Worm (Caenorhabditis elegans) whole organism, mixed stage, embryonic: ENCODE results near the gene srbc-31.

Experiments used
- M03D4.4 ChIP-seq: sonication (generic microtip); optimal IDR thresholded peaks from 2 replicates; lab custom pipeline; 2017; ENCODE audit warnings: mild to moderate bottlenecking, missing genetic modification characterization, missing compliant biosample characterization
- bed-3 ChIP-seq: fragments of 200-800 bp; sonication (Bioruptor generic); optimal IDR thresholded peaks from 3 replicates; lab custom pipeline; 2018; ENCODE audit warnings: mild to moderate bottlenecking, missing genetic modification characterization, moderate library complexity, missing compliant biosample characterization
- blmp-1 ChIP-seq: fragments of 150-350 bp; optimal IDR thresholded peaks from 2 replicates; lab custom pipeline; 2014; ENCODE audit warnings: missing biosample characterization, missing genetic modification characterization
- ceh-39 ChIP-seq: fragments of 150-350 bp; optimal IDR thresholded peaks from 2 replicates; lab custom pipeline; 2014; ENCODE audit warnings: missing biosample characterization, missing genetic modification characterization
- ceh-43 ChIP-seq: fragments of 200-800 bp; sonication (Bioruptor generic); optimal IDR thresholded peaks from 2 replicates; lab custom pipeline; 2018; ENCODE audit warnings: mild to moderate bottlenecking, missing genetic modification characterization, moderate library complexity, missing compliant biosample characterization
- ceh-83 ChIP-seq: fragments of 200-800 bp; sonication (Bioruptor generic); optimal IDR thresholded peaks from 2 replicates; lab custom pipeline; 2018; ENCODE audit warnings: mild to moderate bottlenecking, missing genetic modification characterization, missing compliant biosample characterization
- ces-1 ChIP-seq: fragments of 150-350 bp; optimal IDR thresholded peaks from 2 replicates; lab custom pipeline; 2014; ENCODE audit warnings: missing biosample characterization, missing genetic modification reagents, missing genetic modification characterization
- cnd-1 ChIP-seq: fragments of 200-800 bp; sonication (Bioruptor generic); optimal IDR thresholded peaks from 2 replicates; lab custom pipeline; 2018; ENCODE audit warnings: mild to moderate bottlenecking, missing genetic modification characterization, missing compliant biosample characterization
- drap-1 ChIP-seq: fragments of 200-800 bp; sonication (Bioruptor generic); optimal IDR thresholded peaks from 3 replicates; lab custom pipeline; 2018; ENCODE audit warnings: mild to moderate bottlenecking, missing genetic modification characterization, missing compliant biosample characterization
- elt-1 ChIP-seq: sonication (generic microtip); optimal IDR thresholded peaks from 2 replicates; lab custom pipeline; 2017; ENCODE audit warnings: missing genetic modification characterization, mild to moderate bottlenecking, missing compliant biosample characterization, antibody characterized with exemption, moderate library complexity, borderline replicate concordance; ENCODE audit not compliant: insufficient read depth
- flh-1 ChIP-seq: fragments of 200-800 bp; sonication (Bioruptor generic); optimal IDR thresholded peaks from 2 replicates; lab custom pipeline; 2018; ENCODE audit warnings: mild to moderate bottlenecking, missing genetic modification characterization, moderate library complexity, missing compliant biosample characterization
- ham-2 ChIP-seq: fragments of 200-800 bp; sonication (Bioruptor generic); optimal IDR thresholded peaks from 2 replicates; lab custom pipeline; 2018; ENCODE audit warnings: mild to moderate bottlenecking, missing genetic modification characterization, missing compliant biosample characterization
- hlh-1 ChIP-seq: fragments of 150-350 bp; optimal IDR thresholded peaks from 2 replicates; lab custom pipeline; 2014; ENCODE audit warnings: missing biosample characterization, missing genetic modification reagents, missing genetic modification characterization
- lin-13 ChIP-seq: fragments of 150-350 bp; optimal IDR thresholded peaks from 2 replicates; lab custom pipeline; 2014; ENCODE audit warnings: missing biosample characterization, missing genetic modification characterization
- lsy-2 ChIP-seq: fragments of 150-350 bp; optimal IDR thresholded peaks from 2 replicates; lab custom pipeline; 2014; ENCODE audit warnings: missing biosample characterization, missing genetic modification characterization
- mab-5 ChIP-seq: fragments of 150-350 bp; optimal IDR thresholded peaks from 2 replicates; lab custom pipeline; 2014; ENCODE audit warnings: missing biosample characterization, missing genetic modification characterization
- mep-1 ChIP-seq: fragments of 150-350 bp; optimal IDR thresholded peaks from 2 replicates; lab custom pipeline; 2017; ENCODE audit warnings: missing biosample characterization, missing genetic modification reagents, missing genetic modification characterization, inconsistent platforms
- mls-2 ChIP-seq: sonication (generic microtip); optimal IDR thresholded peaks from 2 replicates; lab custom pipeline; 2016; ENCODE audit warnings: mild to moderate bottlenecking, missing genetic modification characterization, moderate library complexity, missing compliant biosample characterization
- nhr-2 ChIP-seq: fragments of 150-350 bp; optimal IDR thresholded peaks from 2 replicates; lab custom pipeline; 2014; ENCODE audit warnings: missing biosample characterization, missing genetic modification characterization
- nhr-237 ChIP-seq: fragments of 150-350 bp; optimal IDR thresholded peaks from 2 replicates; lab custom pipeline; 2014; ENCODE audit warnings: missing biosample characterization, missing genetic modification characterization
- nhr-76 ChIP-seq: sonication (generic microtip); optimal IDR thresholded peaks from 2 replicates; lab custom pipeline; 2017; ENCODE audit warnings: missing biosample characterization, missing genetic modification characterization
- pha-4 ChIP-seq: fragments of 150-350 bp; optimal IDR thresholded peaks from 2 replicates; lab custom pipeline; 2018; ENCODE audit warnings: missing biosample characterization, missing genetic modification reagents, missing genetic modification characterization
- sem-2 ChIP-seq: fragments of 200-800 bp; sonication (Bioruptor generic); optimal IDR thresholded peaks from 2 replicates; lab custom pipeline; 2018; ENCODE audit warnings: mild to moderate bottlenecking, missing genetic modification characterization, missing compliant biosample characterization
- snpc-4 ChIP-seq: fragments of 150-350 bp; optimal IDR thresholded peaks from 2 replicates; lab custom pipeline; 2014; ENCODE audit warnings: missing biosample characterization, missing genetic modification characterization
- sptf-1 ChIP-seq: sonication (generic microtip); optimal IDR thresholded peaks from 2 replicates; lab custom pipeline; 2017; ENCODE audit warnings: mild to moderate bottlenecking, missing genetic modification characterization, moderate library complexity, missing compliant biosample characterization
- tbx-8 ChIP-seq: fragments of 200-800 bp; sonication (Bioruptor generic); optimal IDR thresholded peaks from 2 replicates; lab custom pipeline; 2018; ENCODE audit warnings: mild to moderate bottlenecking, missing genetic modification characterization, moderate library complexity, missing compliant biosample characterization
- unc-120 ChIP-seq: sonication (generic microtip); optimal IDR thresholded peaks from 2 replicates; lab custom pipeline; 2017; ENCODE audit warnings: missing genetic modification characterization, missing compliant biosample characterization; ENCODE audit not compliant: poor library complexity, severe bottlenecking
- zip-8 ChIP-seq: fragments of 150-350 bp; optimal IDR thresholded peaks from 2 replicates; lab custom pipeline; 2014; ENCODE audit warnings: missing biosample characterization, missing genetic modification characterization
- ztf-11 ChIP-seq: fragments of 150-350 bp; optimal IDR thresholded peaks from 2 replicates; lab custom pipeline; 2014; ENCODE audit warnings: missing biosample characterization, missing genetic modification characterization

The srbc-31 gene

DNA sequence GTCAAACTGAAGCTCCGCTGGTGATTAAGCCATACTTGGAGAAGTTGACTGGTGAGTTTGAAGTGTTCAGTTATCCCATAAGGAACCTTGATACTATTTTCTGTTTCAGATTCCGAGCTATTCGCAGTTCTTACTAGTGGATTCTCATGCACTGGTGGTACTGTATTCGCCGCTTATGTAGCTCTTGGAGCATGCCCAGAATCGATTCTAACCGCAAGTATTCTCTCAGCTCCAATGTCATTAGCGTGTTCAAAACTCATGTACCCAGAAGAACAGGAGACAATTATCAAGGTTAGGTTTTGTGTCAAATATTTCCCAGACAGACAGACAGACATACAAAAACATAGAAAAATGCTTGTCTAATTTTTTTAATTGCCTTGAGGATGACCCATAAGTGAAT lies 12.5 kb downstream of the srbc-31 start:
- TF ChIP-seq ceh-43 (GFP tag; lab: Kevin White, UChicago): no peak
- no peak for TF ChIP-seq sem-2 (GFP tag; lab: Kevin White, UChicago)
- TF ChIP-seq ces-1 (GFP tag; lab: Kevin White, UChicago): no peak
- TF ChIP-seq snpc-4: no peak
- no peak for TF ChIP-seq ceh-39
- TF ChIP-seq elt-1 (tag; lab: Kevin White, UChicago): no peak
- no peak for TF ChIP-seq zip-8 (tag; lab: Kevin White, UChicago)
- TF ChIP-seq ztf-11 (tag; lab: Kevin White, UChicago): no peak
- no peak for TF ChIP-seq pha-4 (tag; lab: Kevin White, UChicago)
- no peak for TF ChIP-seq sptf-1 (tag; lab: Kevin White, UChicago)
- TF ChIP-seq lsy-2 (tag; lab: Kevin White, UChicago): no peak
- no peak for TF ChIP-seq lin-13 (tag; lab: Kevin White, UChicago)

DNA sequence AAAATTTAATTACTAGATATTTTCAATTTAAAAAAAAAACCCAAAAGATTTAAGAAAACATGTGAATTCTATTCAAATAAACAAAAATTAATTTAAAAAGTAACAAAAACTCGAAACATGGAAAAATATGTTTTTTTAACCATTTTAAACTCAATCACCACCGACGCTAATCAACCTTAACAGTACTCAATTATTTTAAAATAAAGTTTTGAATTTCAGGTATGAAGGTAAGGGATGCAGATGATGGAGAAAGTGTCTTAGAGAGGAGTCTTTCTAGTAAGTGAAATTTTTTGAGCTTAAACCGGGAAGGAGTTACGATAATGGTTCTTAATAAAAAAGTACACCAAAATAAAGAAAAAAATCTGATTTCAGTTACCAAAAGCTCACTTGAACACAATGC lies 13.9 kb downstream of the srbc-31 start, which contains the start of gene slc-28.1:
Gene slc-28.1, plus strand, starts transcription at position 301 of the 400 bp plus-strand sequence.
- TF ChIP-seq cnd-1 (tag; lab: Kevin White, UChicago): no peak
- no peak for TF ChIP-seq pha-4 (tag; lab: Kevin White, UChicago)
- no peak for TF ChIP-seq M03D4.4 (tag; lab: Kevin White, UChicago)
- TF ChIP-seq ceh-43 (GFP tag; lab: Kevin White, UChicago): no peak
- TF ChIP-seq zip-8 (tag; lab: Kevin White, UChicago): no peak
- no peak for TF ChIP-seq ceh-39
- TF ChIP-seq lin-13 (tag; lab: Kevin White, UChicago): no peak
- TF ChIP-seq sptf-1 (tag; lab: Kevin White, UChicago): no peak
- TF ChIP-seq nhr-237: no peak
- TF ChIP-seq unc-120 (tag; lab: Kevin White, UChicago): no peak
- no peak for TF ChIP-seq mls-2
- no peak for TF ChIP-seq tbx-8 (GFP tag; lab: Kevin White, UChicago)

DNA sequence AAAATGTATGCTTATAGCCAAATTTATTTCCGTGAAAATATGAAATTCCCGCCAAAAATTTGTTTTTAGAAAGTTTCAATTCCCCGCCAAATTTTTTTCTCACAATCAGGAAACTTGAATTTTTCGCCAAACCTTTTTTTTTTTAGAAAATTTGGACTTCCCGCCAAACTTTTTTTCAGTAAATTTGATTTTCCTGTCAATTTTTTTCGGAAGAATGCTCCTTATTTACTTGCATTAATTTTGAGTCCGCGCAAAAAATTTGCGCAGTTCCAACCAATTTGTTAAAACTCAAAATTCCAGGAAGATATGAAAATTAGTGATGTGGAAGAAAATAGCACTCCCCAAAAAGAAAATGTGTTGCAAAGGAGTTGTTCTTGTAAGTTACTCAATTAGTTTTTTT lies 17.5 kb downstream of the srbc-31 start, which contains the start of gene slc-28.2:
Gene slc-28.2, plus strand, starts transcription at position 301 of the 400 bp plus-strand sequence.
- TF ChIP-seq M03D4.4 (tag; lab: Kevin White, UChicago) (no peak), nhr-237 (no peak), ceh-39 (no peak), ham-2 (no peak), drap-1 (GFP tag; lab: Kevin White, UChicago) (no peak), mab-5 (tag; lab: Kevin White, UChicago) (no peak), hlh-1 (tag; lab: Kevin White, UChicago) (no peak), lsy-2 (tag; lab: Kevin White, UChicago) (no peak), mls-2 (no peak), ces-1 (GFP tag; lab: Kevin White, UChicago) (no peak), ceh-83 (GFP tag; lab: Kevin White, UChicago) (no peak), pha-4 (tag; lab: Kevin White, UChicago) (no peak), nhr-2 (tag; lab: Kevin White, UChicago) (no peak), mep-1 (no peak), snpc-4 (no peak), tbx-8 (GFP tag; lab: Kevin White, UChicago) (no peak), blmp-1 (tag; lab: Kevin White, UChicago) (no peak), ztf-11 (tag; lab: Kevin White, UChicago) (no peak), nhr-76 (tag; lab: Kevin White, UChicago) (no peak)

ce11 chrV:3455135-3455747 lies 22.2 kb downstream of the srbc-31 start:
- TF ChIP-seq ces-1 (GFP tag; lab: Kevin White, UChicago) (peak; percentile 93), bed-3 (GFP tag; lab: Kevin White, UChicago) (no peak), cnd-1 (tag; lab: Kevin White, UChicago) (no peak)

ce11 chrV:3454620-3455019 lies 22.8 kb downstream of the srbc-31 start:
- TF ChIP-seq ceh-43 (GFP tag; lab: Kevin White, UChicago): no peak
- TF ChIP-seq blmp-1 (tag; lab: Kevin White, UChicago): no peak
- TF ChIP-seq lin-13 (tag; lab: Kevin White, UChicago): peak; percentile 32
- TF ChIP-seq elt-1 (tag; lab: Kevin White, UChicago): no peak
- TF ChIP-seq flh-1 (GFP tag; lab: Kevin White, UChicago): no peak
- no peak for TF ChIP-seq ham-2
- TF ChIP-seq ces-1 (GFP tag; lab: Kevin White, UChicago): peak; percentile 93
- no peak for TF ChIP-seq snpc-4
- no peak for TF ChIP-seq M03D4.4 (tag; lab: Kevin White, UChicago)
- peak; percentile 76 for TF ChIP-seq hlh-1 (tag; lab: Kevin White, UChicago)
- no peak for TF ChIP-seq unc-120 (tag; lab: Kevin White, UChicago)
- TF ChIP-seq cnd-1 (tag; lab: Kevin White, UChicago): peak; percentile 44
